Fruit fly (Drosophila melanogaster) whole organism, embryonic: ENCODE results near the gene Nf-YC.

Experiments
- Ada2b ChIP-seq: fragments of 200-800 bp; sonication (Bioruptor generic); IDR thresholded peaks from 2 replicates; pipeline ENCODE4 v1.3.6; 2022; ENCODE audit warnings: missing biosample characterization, missing genetic modification characterization
- Aef1 ChIP-seq: fragments of 200-800 bp; sonication (Bioruptor generic); IDR thresholded peaks from 3 replicates; pipeline ENCODE4 v1.3.6; 2022; ENCODE audit warnings: missing biosample characterization, missing genetic modification characterization
- CG1024 ChIP-seq: fragments of 200-800 bp; sonication (Bioruptor generic); IDR thresholded peaks from 2 replicates; pipeline ENCODE4 v1.3.6; 2022; ENCODE audit warnings: missing biosample characterization, missing genetic modification characterization
- CG10979 ChIP-seq: fragments of 200-800 bp; sonication (Bioruptor generic); optimal IDR thresholded peaks from 2 replicates; lab custom pipeline; 2018; ENCODE audit warnings: missing biosample characterization, mild to moderate bottlenecking, missing genetic modification characterization, moderate library complexity
- CG11085 ChIP-seq: fragments of 200-800 bp; sonication (Bioruptor generic); IDR thresholded peaks from 2 replicates; pipeline ENCODE4 v1.3.6; 2022; ENCODE audit warnings: missing biosample characterization, missing genetic modification characterization
- CG11398 ChIP-seq: fragments of 200-800 bp; sonication (Bioruptor generic); optimal IDR thresholded peaks from 2 replicates; lab custom pipeline; 2016; ENCODE audit warnings: missing biosample characterization, missing genetic modification characterization
- CG12104 ChIP-seq: fragments of 200-800 bp; sonication (Bioruptor generic); optimal IDR thresholded peaks from 3 replicates; lab custom pipeline; 2016; ENCODE audit warnings: missing biosample characterization, missing genetic modification characterization
- CG13775 ChIP-seq: fragments of 200-800 bp; sonication (Bioruptor generic); optimal IDR thresholded peaks from 3 replicates; lab custom pipeline; 2017; ENCODE audit warnings: missing biosample characterization, mild to moderate bottlenecking, missing genetic modification characterization
- CG14667 ChIP-seq: fragments of 200-800 bp; sonication (Bioruptor generic); IDR thresholded peaks from 2 replicates; pipeline ENCODE4 v1.3.6; 2022; ENCODE audit warnings: missing biosample characterization, missing genetic modification characterization
- CG17912 ChIP-seq: fragments of 200-800 bp; sonication (Bioruptor generic); optimal IDR thresholded peaks from 2 replicates; lab custom pipeline; 2018; ENCODE audit warnings: missing biosample characterization, mild to moderate bottlenecking, missing genetic modification characterization
- CG1792 ChIP-seq: fragments of 200-800 bp; sonication (Bioruptor generic); optimal IDR thresholded peaks from 2 replicates; lab custom pipeline; 2016; ENCODE audit warnings: missing biosample characterization, missing genetic modification characterization
- CG18262 ChIP-seq: fragments of 200-800 bp; optimal IDR thresholded peaks from 3 replicates; lab custom pipeline; 2019; ENCODE audit warnings: missing biosample characterization, mild to moderate bottlenecking, missing genetic modification characterization, moderate library complexity
- CG2202 ChIP-seq: fragments of 200-800 bp; sonication (Bioruptor generic); optimal IDR thresholded peaks from 2 replicates; lab custom pipeline; 2018; ENCODE audit warnings: missing biosample characterization, mild to moderate bottlenecking, missing genetic modification characterization
- CG2678 ChIP-seq: fragments of 200-800 bp; sonication (Bioruptor generic); optimal IDR thresholded peaks from 3 replicates; lab custom pipeline; 2019; ENCODE audit warnings: missing biosample characterization, mild to moderate bottlenecking, missing genetic modification characterization, moderate library complexity
- CG31224 ChIP-seq: fragments of 200-800 bp; sonication (Bioruptor generic); IDR thresholded peaks from 2 replicates; pipeline ENCODE4 v1.3.6; 2022; ENCODE audit warnings: missing biosample characterization, missing genetic modification characterization
- CG31441 ChIP-seq: fragments of 200-800 bp; sonication (Bioruptor generic); IDR thresholded peaks from 2 replicates; pipeline ENCODE4 v1.3.6; 2022; ENCODE audit warnings: missing biosample characterization, missing genetic modification characterization
- CG3281 ChIP-seq: fragments of 200-800 bp; sonication (Bioruptor generic); optimal IDR thresholded peaks from 3 replicates; lab custom pipeline; 2017; ENCODE audit warnings: missing biosample characterization, mild to moderate bottlenecking, missing genetic modification characterization
- CG3995 ChIP-seq: fragments of 200-800 bp; sonication (Bioruptor generic); optimal IDR thresholded peaks from 3 replicates; lab custom pipeline; 2016; ENCODE audit warnings: missing biosample characterization, missing genetic modification characterization
- CG4617 ChIP-seq: fragments of 200-800 bp; sonication (Bioruptor generic); optimal IDR thresholded peaks from 3 replicates; lab custom pipeline; 2016; ENCODE audit warnings: missing biosample characterization, missing genetic modification characterization, borderline replicate concordance
- CG4820 ChIP-seq: fragments of 200-800 bp; sonication (Bioruptor generic); optimal IDR thresholded peaks from 3 replicates; lab custom pipeline; 2016; ENCODE audit warnings: missing biosample characterization, missing genetic modification characterization
- CG5245 ChIP-seq: fragments of 200-800 bp; sonication (Bioruptor generic); optimal IDR thresholded peaks from 3 replicates; lab custom pipeline; 2016; ENCODE audit warnings: missing biosample characterization, missing genetic modification characterization
- CG6683 ChIP-seq: fragments of 200-800 bp; sonication (Bioruptor generic); optimal IDR thresholded peaks from 2 replicates; lab custom pipeline; 2017; ENCODE audit warnings: missing biosample characterization, mild to moderate bottlenecking, missing genetic modification characterization, missing genetic modification reagents
- CG6813 ChIP-seq: fragments of 200-800 bp; sonication (Bioruptor generic); optimal IDR thresholded peaks from 2 replicates; lab custom pipeline; 2017; ENCODE audit warnings: missing biosample characterization, missing genetic modification characterization, mild to moderate bottlenecking, moderate library complexity, missing genetic modification reagents
- Dfd ChIP-seq, 2 experiments: fragments of >200 bp; optimal IDR thresholded peaks; 2 replicates each; lab custom pipeline; 2017; ENCODE audit warnings: missing biosample characterization in 2 of 2, missing genetic modification characterization in 2 of 2
- HLH3B ChIP-seq: fragments of 200-800 bp; sonication (Bioruptor generic); IDR thresholded peaks from 2 replicates; pipeline ENCODE4 v1.3.6; 2022; ENCODE audit warnings: missing biosample characterization, missing genetic modification characterization
- MBD-R2 ChIP-seq: fragments of 200-800 bp; sonication (Bioruptor generic); IDR thresholded peaks from 2 replicates; pipeline ENCODE4 v1.3.6; 2022; ENCODE audit warnings: missing biosample characterization, missing genetic modification characterization
- Mad ChIP-seq: fragments of 200-800 bp; sonication (Bioruptor generic); optimal IDR thresholded peaks from 2 replicates; lab custom pipeline; 2016; ENCODE audit warnings: missing biosample characterization, missing genetic modification characterization
- Nf-YA ChIP-seq: fragments of 200-800 bp; sonication (Bioruptor generic); IDR thresholded peaks from 2 replicates; pipeline ENCODE4 v1.3.6; 2022; ENCODE audit warnings: missing biosample characterization, missing genetic modification characterization
- NfI ChIP-seq: fragments of 200-800 bp; sonication (Bioruptor generic); optimal IDR thresholded peaks from 3 replicates; lab custom pipeline; 2018; ENCODE audit warnings: missing biosample characterization, mild to moderate bottlenecking, missing genetic modification characterization, moderate library complexity
- Spps ChIP-seq: fragments of 200-800 bp; sonication (Bioruptor generic); optimal IDR thresholded peaks from 2 replicates; lab custom pipeline; 2018; ENCODE audit warnings: missing biosample characterization, mild to moderate bottlenecking, missing genetic modification characterization
- Xbp1 ChIP-seq: fragments of 200-800 bp; sonication (Bioruptor generic); optimal IDR thresholded peaks from 3 replicates; lab custom pipeline; 2016; ENCODE audit warnings: missing biosample characterization, mild to moderate bottlenecking, missing genetic modification characterization
- amos ChIP-seq: fragments of 200-800 bp; sonication (Bioruptor generic); IDR thresholded peaks from 2 replicates; pipeline ENCODE4 v1.3.6; 2022; ENCODE audit warnings: missing biosample characterization, missing genetic modification characterization; ENCODE audit not compliant: partially characterized antibody
- ato ChIP-seq: fragments of 200-800 bp; sonication (Bioruptor generic); IDR thresholded peaks from 2 replicates; pipeline ENCODE4 v1.3.6; 2022; ENCODE audit warnings: missing biosample characterization, missing genetic modification characterization; ENCODE audit not compliant: partially characterized antibody
- cg ChIP-seq: fragments of 200-800 bp; sonication (Bioruptor generic); optimal IDR thresholded peaks from 3 replicates; lab custom pipeline; 2019; ENCODE audit warnings: missing biosample characterization, mild to moderate bottlenecking, missing genetic modification characterization, moderate library complexity
- ci ChIP-seq: fragments of 200-800 bp; sonication (Bioruptor generic); IDR thresholded peaks from 3 replicates; pipeline ENCODE4 v1.3.6; 2022; ENCODE audit warnings: missing biosample characterization, missing genetic modification characterization
- croc ChIP-seq: fragments of 200-800 bp; sonication (Bioruptor generic); conservative IDR thresholded peaks from 3 replicates; pipeline ENCODE4 v1.3.6; 2022; ENCODE audit warnings: missing biosample characterization, missing genetic modification characterization
- crol ChIP-seq: fragments of 200-800 bp; sonication (Bioruptor generic); IDR thresholded peaks from 2 replicates; pipeline ENCODE4 v1.3.6; 2022; ENCODE audit warnings: missing biosample characterization, missing genetic modification characterization
- eve ChIP-seq, 2 experiments: fragments of >200 bp; optimal IDR thresholded peaks; 2 replicates each; lab custom pipeline; 2017; ENCODE audit warnings: missing biosample characterization in 2 of 2, missing genetic modification characterization in 2 of 2
- lov ChIP-seq, 2 experiments: fragments of 200-800 bp in 1 of 2; fragments of >200 bp in 1 of 2; sonication (Bioruptor generic) in 1 of 2; IDR thresholded peaks in 1 of 2; optimal IDR thresholded peaks in 1 of 2; 2 replicates in 1 of 2; 3 replicates in 1 of 2; pipeline versions ENCODE4 v1.3.6 to Lab custom; 2017 to 2022; ENCODE audit warnings: missing biosample characterization in 1 of 2, missing genetic modification characterization in 1 of 2
- onecut ChIP-seq: fragments of 200-800 bp; sonication (Bioruptor generic); IDR thresholded peaks from 2 replicates; pipeline ENCODE4 v1.3.6; 2022; ENCODE audit warnings: missing biosample characterization, missing genetic modification characterization
- org-1 ChIP-seq: fragments of 200-800 bp; sonication (Bioruptor generic); optimal IDR thresholded peaks from 2 replicates; lab custom pipeline; 2017; ENCODE audit warnings: missing biosample characterization, missing genetic modification characterization
- otp ChIP-seq: fragments of 200-800 bp; sonication (Bioruptor generic); IDR thresholded peaks from 3 replicates; pipeline ENCODE4, ENCODE4 v1.3.6; 2022; ENCODE audit warnings: missing biosample characterization, missing genetic modification characterization
- peb ChIP-seq: fragments of 200-800 bp; sonication (Bioruptor generic); IDR thresholded peaks from 2 replicates; pipeline ENCODE4 v1.3.6; 2022; ENCODE audit warnings: missing biosample characterization, missing genetic modification characterization
- pita ChIP-seq: fragments of 200-800 bp; sonication (Bioruptor generic); optimal IDR thresholded peaks from 2 replicates; lab custom pipeline; 2017; ENCODE audit warnings: missing biosample characterization, mild to moderate bottlenecking, missing genetic modification characterization
- pzg ChIP-seq: fragments of 200-800 bp; sonication (Bioruptor generic); optimal IDR thresholded peaks from 3 replicates; lab custom pipeline; 2018; ENCODE audit warnings: missing biosample characterization, mild to moderate bottlenecking, missing genetic modification characterization, moderate library complexity
- rib ChIP-seq: fragments of 200-800 bp; sonication (Bioruptor generic); IDR thresholded peaks from 2 replicates; pipeline ENCODE4 v1.3.6; 2022; ENCODE audit warnings: missing biosample characterization, missing genetic modification characterization
- slbo ChIP-seq: fragments of 200-800 bp; sonication (Bioruptor generic); IDR thresholded peaks from 2 replicates; pipeline ENCODE4 v1.3.6; 2022; ENCODE audit warnings: missing biosample characterization, missing genetic modification characterization
- tna ChIP-seq: fragments of 200-800 bp; sonication (Bioruptor generic); IDR thresholded peaks from 2 replicates; pipeline ENCODE4 v1.3.6; 2022; ENCODE audit warnings: missing biosample characterization, missing genetic modification characterization; ENCODE audit not compliant: partially characterized antibody
- trem ChIP-seq: fragments of 200-800 bp; optimal IDR thresholded peaks from 3 replicates; lab custom pipeline; 2019; ENCODE audit warnings: missing biosample characterization, mild to moderate bottlenecking, missing genetic modification characterization, moderate library complexity
- ttk ChIP-seq: fragments of 200-800 bp; sonication (Bioruptor generic); IDR thresholded peaks from 2 replicates; pipeline ENCODE4 v2.1.2; 2022; ENCODE audit warnings: missing biosample characterization, missing genetic modification characterization

The Nf-YC gene

dm6 chrX:6861523-6862077 is 40.9 kb upstream of the Nf-YC start (continued):
- TF ChIP-seq Xbp1 (GFP tag; lab: Kevin White, UChicago): peak; percentile 17
- peak; percentile 70 for TF ChIP-seq CG3281 (GFP tag; lab: Kevin White, UChicago)
- TF ChIP-seq tna (GFP tag; lab: Robert Waterston, UW): no peak
- no peak for TF ChIP-seq CG1792
- peak; percentile 53; the same call in 1 of the 2 replicates for TF ChIP-seq peb (GFP tag; lab: Robert Waterston, UW)
- no peak for TF ChIP-seq CG6813 (GFP tag; lab: Kevin White, UChicago)
- TF ChIP-seq CG31224 (GFP tag; lab: Robert Waterston, UW): peak; percentile 63
- TF ChIP-seq CG11398 (GFP tag; lab: Kevin White, UChicago): no peak
- peak; percentile 23; the same call in 1 of the 2 replicates for TF ChIP-seq onecut
- TF ChIP-seq CG2202 (tag; lab: Kevin White, UChicago): no peak
- TF ChIP-seq CG10979 (tag; lab: Kevin White, UChicago): no peak
- peak; percentile 59 for TF ChIP-seq CG14667
- peak; percentile 71; the same call in 2 of the 3 replicates for TF ChIP-seq Aef1
- TF ChIP-seq pzg (GFP tag; lab: Kevin White, UChicago): no peak
- TF ChIP-seq rib (GFP tag; lab: Robert Waterston, UW): peak; percentile 86
- no peak for TF ChIP-seq CG4820 (GFP tag; lab: Kevin White, UChicago)
- no peak for TF ChIP-seq ato (GFP tag; lab: Robert Waterston, UW)
- TF ChIP-seq CG18262 (tag; lab: Kevin White, UChicago): peak; percentile 69
- TF ChIP-seq CG31441: peak; percentile 41
- TF ChIP-seq CG13775 (GFP tag; lab: Kevin White, UChicago): peak; percentile 24
- no peak for TF ChIP-seq croc
- TF ChIP-seq CG17912: no peak
- TF ChIP-seq eve (GFP tag; optimal IDR thresholded peaks at IDR 0.05; lab: Kevin White, UChicago): no peak
- no peak for TF ChIP-seq Dfd (GFP tag; optimal IDR thresholded peaks at IDR 0.05; lab: Kevin White, UChicago)
- peak; percentile 30; the same call in 1 of the 2 replicates for TF ChIP-seq CG1024
- no peak for TF ChIP-seq CG4617
- no peak for TF ChIP-seq amos (GFP tag; lab: Robert Waterston, UW)
- TF ChIP-seq CG6683 (GFP tag; lab: Kevin White, UChicago): no peak
- TF ChIP-seq pita (GFP tag; lab: Kevin White, UChicago): no peak
- no peak for TF ChIP-seq Spps
- TF ChIP-seq Nf-YA (GFP tag; lab: Robert Waterston, UW): peak; percentile 48; the same call in 1 of the 2 replicates
- TF ChIP-seq CG5245 (GFP tag; lab: Kevin White, UChicago): no peak
- peak; percentile 47 for TF ChIP-seq MBD-R2 (GFP tag; lab: Robert Waterston, UW)
- TF ChIP-seq ttk (GFP tag; lab: Robert Waterston, UW): peak; percentile 13
- no peak for TF ChIP-seq Mad
- peak; percentile 64; the same call in 1 of the 2 replicates for TF ChIP-seq Ada2b (GFP tag; lab: Robert Waterston, UW)
- peak; percentile 98 for TF ChIP-seq crol (GFP tag; lab: Robert Waterston, UW)
- peak; percentile 10 for TF ChIP-seq CG3995 (GFP tag; lab: Kevin White, UChicago)
- TF ChIP-seq cg (GFP tag; lab: Kevin White, UChicago): peak; percentile 91
- TF ChIP-seq org-1 (GFP tag; lab: Kevin White, UChicago): peak; percentile 24
- peak; percentile 74 for TF ChIP-seq slbo
- 0 out of 2 replicates have a peak, but pooled peaks have one; percentile 12 for TF ChIP-seq CG11085 (GFP tag; lab: Robert Waterston, UW)
- peak; percentile 71 for TF ChIP-seq CG2678 (tag; lab: Kevin White, UChicago)
- TF ChIP-seq CG12104 (GFP tag; lab: Kevin White, UChicago): peak; percentile 40
- TF ChIP-seq NfI (GFP tag; lab: Kevin White, UChicago): peak; percentile 38
- TF ChIP-seq lov (optimal IDR thresholded peaks at IDR 0.05; lab: Kevin White, UChicago): no peak
- 0 out of 3 replicates have a peak, but pooled peaks have one; percentile 19 for TF ChIP-seq lov (GFP tag; IDR thresholded peaks at IDR 0.05; lab: Robert Waterston, UW)
- peak; percentile 74; the same call in 2 of the 3 replicates for TF ChIP-seq ci (GFP tag; lab: Robert Waterston, UW)
- peak; percentile 55; the same call in 1 of the 2 replicates for TF ChIP-seq HLH3B (GFP tag; lab: Robert Waterston, UW)
- TF ChIP-seq trem (tag; lab: Kevin White, UChicago): peak; percentile 24
- TF ChIP-seq otp (GFP tag; lab: Robert Waterston, UW): 0 out of 3 replicates have a peak, but pooled peaks have one; percentile 51
